Fruit fly (Drosophila melanogaster): ENCODE results near the gene CG13896.

The CG13896 gene

DNA sequence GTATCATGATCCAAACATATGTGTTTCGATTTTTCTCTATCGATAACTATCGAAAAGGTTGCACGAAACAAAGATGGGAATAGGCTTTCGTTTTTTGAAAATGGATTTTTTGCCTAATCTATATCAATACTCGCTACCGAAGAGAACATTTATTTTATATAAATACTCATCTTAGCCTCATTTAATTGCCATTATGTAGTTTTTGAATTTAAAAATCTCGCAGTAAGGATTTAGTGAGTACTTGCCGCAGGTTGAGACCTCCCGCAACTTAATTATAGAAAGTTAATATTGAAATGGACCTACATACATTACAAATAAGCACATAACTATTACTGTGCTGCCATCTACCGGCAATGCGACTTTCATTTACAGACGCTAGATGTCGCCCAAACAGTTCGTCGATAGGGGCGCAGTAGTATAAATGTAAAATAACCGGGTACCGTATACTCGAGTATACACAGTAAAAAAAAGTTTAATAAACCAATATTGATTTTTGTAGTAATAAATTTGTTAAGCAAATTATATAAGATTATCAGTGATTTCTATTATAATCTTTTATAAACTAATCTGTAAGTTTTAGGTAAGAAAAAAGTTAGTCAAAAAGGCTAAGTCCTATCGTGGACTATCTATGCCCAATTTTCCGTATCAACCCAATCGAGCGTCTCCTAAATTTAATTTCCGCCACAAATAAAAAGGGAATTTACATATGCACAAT, at the start of gene CG13896:
TSS of gene CG13896 (minus strand) at position 12 of the 715 bp plus-strand sequence.
- TF ChIP-seq psq (optimal IDR thresholded peaks at IDR 0.05) (no peak), CG8478 (optimal IDR thresholded peaks at IDR 0.05) (peak; percentile 1), pan (optimal IDR thresholded peaks at IDR 0.05) (no peak), EcR (GFP tag; optimal IDR thresholded peaks at IDR 0.05) (no peak), Dll (optimal IDR thresholded peaks at IDR 0.05) (no peak)

DNA sequence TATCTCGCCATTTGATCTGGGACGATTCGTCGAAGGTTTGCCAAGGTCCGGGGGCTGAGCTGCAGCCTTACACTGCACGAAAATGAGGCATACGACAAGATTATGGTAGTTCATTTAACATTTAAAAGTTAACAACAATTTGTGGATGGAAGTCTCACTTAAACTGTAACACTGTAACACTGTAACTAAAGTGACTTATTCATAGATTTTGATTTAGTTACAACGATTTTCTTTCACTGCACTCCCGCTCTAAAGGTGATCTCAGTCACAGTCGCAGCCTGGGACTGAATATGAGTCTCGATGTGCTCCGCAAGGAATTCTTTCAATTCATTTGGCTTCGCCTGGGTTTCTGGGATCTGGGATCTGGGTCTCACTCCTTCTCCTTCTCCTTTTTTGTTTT, 48.6 kb upstream of the CG13896 start:
- no peak for TF ChIP-seq EcR (GFP tag; optimal IDR thresholded peaks at IDR 0.05)
- TF ChIP-seq CG8478 (optimal IDR thresholded peaks at IDR 0.05) = no peak
- no peak for TF ChIP-seq usp (GFP tag; optimal IDR thresholded peaks at IDR 0.05)
- no peak for TF ChIP-seq pan (optimal IDR thresholded peaks at IDR 0.05)
- TF ChIP-seq Dll (optimal IDR thresholded peaks at IDR 0.05) = no peak
- no peak for TF ChIP-seq psq (optimal IDR thresholded peaks at IDR 0.05)

DNA sequence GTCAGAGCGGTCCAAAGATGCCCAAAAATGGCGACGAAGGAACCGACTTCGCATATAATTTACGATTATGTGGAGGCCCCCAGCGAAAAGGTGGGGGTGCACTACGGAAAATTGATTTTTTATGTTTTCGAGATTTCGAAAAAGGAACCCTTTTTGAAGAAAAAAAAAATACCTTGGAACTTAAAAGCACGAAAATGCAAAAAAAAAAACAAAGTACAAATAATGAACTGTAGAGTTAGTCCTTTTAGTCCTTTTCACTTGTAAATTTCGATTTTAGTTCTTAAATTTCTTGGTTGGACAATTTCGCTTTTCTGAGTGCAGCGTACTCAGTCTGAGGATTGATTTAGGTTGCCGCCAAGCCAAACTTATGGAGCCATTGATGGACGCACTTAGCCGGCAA, 46.9 kb upstream of the CG13896 start:
- no peak for TF ChIP-seq usp (GFP tag; optimal IDR thresholded peaks at IDR 0.05)
- no peak for TF ChIP-seq Dll (optimal IDR thresholded peaks at IDR 0.05)
- TF ChIP-seq CG8478 (optimal IDR thresholded peaks at IDR 0.05) = no peak
- no peak for TF ChIP-seq pan (optimal IDR thresholded peaks at IDR 0.05)
- no peak for TF ChIP-seq EcR (GFP tag; optimal IDR thresholded peaks at IDR 0.05)
- no peak for TF ChIP-seq psq (optimal IDR thresholded peaks at IDR 0.05)

DNA sequence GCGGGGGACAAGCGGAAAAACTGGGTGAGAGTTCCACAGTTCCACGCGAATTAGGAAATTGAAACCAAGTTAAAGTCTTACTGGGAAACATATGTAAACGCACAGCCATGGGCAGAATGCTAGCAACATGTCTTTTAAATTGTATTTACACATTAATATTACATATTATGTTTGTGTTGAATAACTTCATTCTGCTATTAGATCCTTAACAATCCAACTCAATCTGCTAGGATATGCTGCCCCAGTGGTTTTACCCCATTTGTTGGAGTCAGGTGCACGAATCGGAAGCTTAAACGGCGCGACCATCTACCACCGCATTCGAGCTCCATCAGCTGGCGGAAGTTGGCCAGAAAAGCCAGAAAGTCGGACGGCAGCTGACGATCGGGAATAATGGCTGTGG, 44.7 kb upstream of the CG13896 start:
- no peak for TF ChIP-seq usp (GFP tag; optimal IDR thresholded peaks at IDR 0.05)
- no peak for TF ChIP-seq EcR (GFP tag; optimal IDR thresholded peaks at IDR 0.05)
- no peak for TF ChIP-seq CG8478 (optimal IDR thresholded peaks at IDR 0.05)
- no peak for TF ChIP-seq Dll (optimal IDR thresholded peaks at IDR 0.05)
- no peak for TF ChIP-seq pan (optimal IDR thresholded peaks at IDR 0.05)
- TF ChIP-seq psq (optimal IDR thresholded peaks at IDR 0.05) = no peak

DNA sequence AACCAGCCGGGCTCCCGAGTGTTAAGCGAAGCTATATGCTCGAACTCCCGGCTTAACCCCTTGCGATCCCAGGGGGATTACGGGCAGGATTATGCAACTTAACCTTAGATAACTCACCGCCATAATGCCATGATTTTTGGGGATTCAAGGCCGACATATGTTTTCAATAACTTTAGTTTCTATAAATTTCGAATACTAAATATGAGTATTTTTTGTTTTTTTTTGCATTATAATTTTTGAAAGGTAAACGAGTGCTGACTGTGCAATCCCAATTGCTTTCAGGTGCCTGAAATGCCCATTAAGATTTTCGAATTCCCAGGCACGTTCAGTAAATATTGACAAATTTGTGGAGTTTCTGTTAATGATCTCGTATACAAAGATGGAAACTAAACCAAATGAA, 43.6 kb upstream of the CG13896 start, which contains the start of gene hng3:
TSS of gene hng3 (minus strand) at position 231 of the 400 bp plus-strand sequence.
- TF ChIP-seq usp (GFP tag; optimal IDR thresholded peaks at IDR 0.05) = no peak
- no peak for TF ChIP-seq psq (optimal IDR thresholded peaks at IDR 0.05)
- TF ChIP-seq CG8478 (optimal IDR thresholded peaks at IDR 0.05) = no peak
- TF ChIP-seq pan (optimal IDR thresholded peaks at IDR 0.05) = no peak
- no peak for TF ChIP-seq Dll (optimal IDR thresholded peaks at IDR 0.05)

DNA sequence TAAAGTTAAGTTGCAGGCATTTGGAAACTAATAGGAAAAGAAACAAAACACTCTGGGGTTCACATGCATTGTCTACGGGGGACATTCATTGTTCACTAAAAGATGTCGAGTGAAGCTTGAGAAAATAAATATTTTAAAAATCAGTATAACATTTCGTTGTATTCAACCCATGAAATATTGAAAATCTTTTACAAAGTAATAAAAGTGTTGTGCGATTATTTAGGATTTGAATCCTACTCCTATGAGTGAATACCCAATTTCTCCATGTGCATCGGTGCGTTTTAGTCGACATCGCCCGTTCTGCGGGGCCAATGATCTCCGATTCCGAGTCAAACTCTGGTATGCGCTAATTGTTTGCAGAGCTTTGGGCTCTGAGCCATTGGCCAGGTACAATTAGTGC, 43.0 kb upstream of the CG13896 start:
- TF ChIP-seq Dll (optimal IDR thresholded peaks at IDR 0.05) (no peak), pan (optimal IDR thresholded peaks at IDR 0.05) (no peak), psq (optimal IDR thresholded peaks at IDR 0.05) (no peak), EcR (GFP tag; optimal IDR thresholded peaks at IDR 0.05) (peak in 1 of 2 experiments; percentile 7)

DNA sequence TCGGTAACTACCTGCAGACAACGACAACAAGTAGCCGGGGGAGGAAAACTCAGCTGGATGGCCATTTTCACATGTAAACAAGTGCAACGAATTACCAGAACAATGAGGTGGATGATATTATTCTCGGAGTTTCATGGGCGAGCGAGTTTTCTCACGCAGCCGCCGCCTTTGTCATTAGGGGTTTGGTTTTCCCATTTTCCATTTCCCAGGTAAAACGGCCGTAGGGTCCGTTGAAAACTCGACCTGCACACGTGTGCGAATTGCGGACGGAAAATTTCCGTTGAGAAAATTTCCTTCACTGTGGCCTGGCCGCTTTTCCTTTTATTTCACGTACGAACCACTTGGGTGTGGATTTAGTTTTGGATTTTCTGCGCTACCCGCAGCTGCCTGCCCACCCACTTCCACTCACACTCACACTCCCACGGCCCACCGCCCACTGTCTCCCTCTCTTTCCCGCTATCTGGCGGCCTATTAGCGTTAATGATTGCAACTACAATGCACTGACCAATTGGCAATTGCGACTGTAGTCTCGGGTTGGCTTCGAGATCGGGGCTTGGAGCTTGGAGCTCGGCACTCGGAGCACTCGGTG, 42.0 kb upstream of the CG13896 start:
- TF ChIP-seq pan (optimal IDR thresholded peaks at IDR 0.05) (no peak), psq (optimal IDR thresholded peaks at IDR 0.05) (no peak), usp (GFP tag; optimal IDR thresholded peaks at IDR 0.05) (no peak), Dll (optimal IDR thresholded peaks at IDR 0.05) (no peak), CG8478 (optimal IDR thresholded peaks at IDR 0.05) (no peak)

DNA sequence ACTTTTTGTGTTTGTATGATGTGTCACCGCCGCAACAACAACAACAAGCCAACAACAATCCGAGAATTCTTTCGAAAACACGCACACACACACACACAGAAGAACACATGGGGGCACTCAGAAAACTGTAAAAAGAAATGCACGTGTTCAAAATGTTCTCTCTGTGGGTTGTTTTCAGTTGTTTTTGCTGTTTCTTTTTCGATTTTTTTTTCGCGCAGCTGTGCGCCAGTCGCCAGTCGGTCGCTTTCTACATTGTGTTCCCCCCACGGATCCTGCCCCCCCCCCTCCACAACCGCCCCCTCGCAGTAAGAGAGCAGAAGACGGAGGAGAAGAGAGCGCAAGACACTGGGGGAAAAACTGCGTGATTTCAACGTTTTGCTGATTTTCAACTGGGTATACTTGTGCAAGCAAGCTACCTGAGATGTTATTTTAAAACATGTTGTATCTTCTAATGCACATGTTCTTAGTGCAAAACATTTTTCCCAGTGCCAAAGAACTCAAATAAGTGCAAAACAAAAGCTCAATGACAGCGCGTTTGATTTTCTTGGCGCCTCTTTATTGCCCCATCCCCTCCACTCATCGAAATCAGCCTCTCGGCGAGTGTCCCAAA, 40.0 kb upstream of the CG13896 start:
- TF ChIP-seq EcR (GFP tag; optimal IDR thresholded peaks at IDR 0.05) (no peak), Dll (optimal IDR thresholded peaks at IDR 0.05) (no peak), psq (optimal IDR thresholded peaks at IDR 0.05) (no peak), CG8478 (optimal IDR thresholded peaks at IDR 0.05) (no peak), usp (GFP tag; optimal IDR thresholded peaks at IDR 0.05) (no peak), pan (optimal IDR thresholded peaks at IDR 0.05) (no peak)

DNA sequence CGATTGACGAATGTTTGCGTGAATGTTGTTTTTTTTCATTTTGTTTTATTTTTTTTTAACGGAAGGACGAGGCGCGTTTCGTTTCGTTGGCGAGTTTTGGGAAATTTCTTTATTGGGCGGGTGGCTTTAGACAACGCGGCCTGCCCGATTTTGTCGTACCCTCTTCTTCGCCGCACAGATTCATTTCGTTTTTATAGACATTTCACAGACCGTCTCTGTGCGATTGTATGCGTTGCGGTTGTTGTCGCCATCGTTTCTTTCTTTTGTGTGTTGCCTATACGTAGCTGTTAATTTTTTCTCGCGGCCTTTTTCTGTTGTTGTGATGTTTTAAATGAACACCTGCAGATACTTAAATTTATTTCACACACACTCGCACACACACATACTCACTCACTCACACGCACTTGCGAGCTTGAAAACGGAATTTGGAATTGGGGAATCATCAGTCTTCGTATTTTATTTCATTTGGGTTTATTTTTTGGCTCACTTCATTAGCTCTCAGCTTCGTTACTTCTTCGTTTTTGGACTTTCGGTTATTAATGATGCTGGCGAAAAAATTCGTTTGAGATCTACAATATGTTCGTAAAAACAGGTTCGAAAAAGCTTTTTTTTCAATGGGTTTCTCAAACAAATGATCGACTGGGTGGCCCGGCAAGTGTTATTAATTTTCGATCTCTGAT, 39.1 kb upstream of the CG13896 start:
- TF ChIP-seq EcR (GFP tag; optimal IDR thresholded peaks at IDR 0.05) (no peak), usp (GFP tag; optimal IDR thresholded peaks at IDR 0.05) (no peak), pan (optimal IDR thresholded peaks at IDR 0.05) (no peak), Dll (optimal IDR thresholded peaks at IDR 0.05) (no peak), CG8478 (optimal IDR thresholded peaks at IDR 0.05) (no peak), psq (optimal IDR thresholded peaks at IDR 0.05) (no peak)

DNA sequence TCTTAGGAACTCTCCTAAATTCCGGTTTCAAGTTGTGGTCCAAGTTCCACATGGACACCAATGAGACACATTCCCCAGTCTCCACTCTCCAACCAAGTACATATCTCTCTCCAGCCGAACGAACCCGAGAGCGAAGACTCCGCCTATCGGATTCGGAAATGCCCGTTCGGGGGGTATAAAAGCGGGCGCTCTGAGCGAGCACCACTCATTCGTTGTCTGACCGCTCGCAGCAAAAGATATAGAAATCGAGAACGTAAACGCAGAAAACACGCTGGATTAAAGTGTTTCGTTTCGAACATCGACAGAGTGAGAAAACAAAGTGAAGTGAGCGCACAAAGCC, 37.5 kb upstream of the CG13896 start, which contains the start of gene emc:
TSS of gene emc (plus strand) at position 202 of the 340 bp plus-strand sequence.
- TF ChIP-seq EcR (GFP tag; optimal IDR thresholded peaks at IDR 0.05) (no peak), Dll (optimal IDR thresholded peaks at IDR 0.05) (peak; percentile 10)

DNA sequence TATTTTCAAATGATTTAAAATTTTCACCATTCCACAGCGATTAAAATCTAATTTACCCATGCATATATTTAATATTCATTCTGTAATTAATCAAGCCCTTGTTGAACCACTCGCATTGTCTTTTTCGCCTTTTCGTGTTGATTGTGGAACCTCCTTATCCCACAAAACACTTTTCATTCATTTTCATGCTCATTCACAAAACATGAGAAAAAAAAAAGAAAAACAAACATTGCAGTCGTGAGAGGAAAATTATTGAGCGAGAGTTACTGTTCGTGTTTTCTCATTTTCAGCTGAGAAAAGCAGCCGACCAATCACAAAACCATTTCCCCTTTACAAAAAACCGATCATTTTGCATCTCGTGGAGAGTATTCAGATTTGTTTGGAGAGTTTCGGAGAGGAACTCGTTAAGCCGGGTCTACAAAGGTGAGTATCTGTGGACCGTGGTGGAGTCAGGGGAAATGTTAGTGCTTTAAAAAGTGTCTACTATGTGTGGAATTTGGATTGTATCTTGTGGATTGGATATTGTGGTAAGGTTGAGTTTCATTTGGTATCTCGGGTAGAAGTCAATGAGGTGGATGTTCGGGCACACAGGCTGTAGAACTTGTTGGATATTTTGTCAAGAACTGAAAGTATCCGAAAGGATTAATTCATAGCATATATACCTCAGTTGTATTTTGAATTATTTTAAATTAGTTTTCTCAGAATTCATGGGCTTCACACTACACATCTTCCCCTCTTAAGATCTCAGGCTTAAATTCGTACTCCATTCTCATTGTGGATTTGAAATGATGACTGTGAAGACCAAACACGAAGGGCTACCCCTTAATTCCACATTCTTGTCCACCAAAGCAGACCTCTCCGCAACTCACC, 36.9 kb upstream of the CG13896 start:
- no peak for TF ChIP-seq pan (optimal IDR thresholded peaks at IDR 0.05)
- no peak for TF ChIP-seq CG8478 (optimal IDR thresholded peaks at IDR 0.05)
- no peak for TF ChIP-seq usp (GFP tag; optimal IDR thresholded peaks at IDR 0.05)
- no peak for TF ChIP-seq EcR (GFP tag; optimal IDR thresholded peaks at IDR 0.05)
- TF ChIP-seq Dll (optimal IDR thresholded peaks at IDR 0.05) = no peak
- no peak for TF ChIP-seq psq (optimal IDR thresholded peaks at IDR 0.05)
